Fruit fly (Drosophila melanogaster) whole organism, wandering third instar larva: ENCODE measurements around the gene Cog2.

Source experiments
- Abd-B ChIP-seq: fragments of >200 bp; optimal IDR thresholded peaks from 2 replicates; lab custom pipeline; 2017; ENCODE audit warnings: missing biosample characterization, missing genetic modification characterization
- CG32264 ChIP-seq: fragments of 200-800 bp; sonication (Bioruptor generic); optimal IDR thresholded peaks from 2 replicates; lab custom pipeline; 2016; ENCODE audit warnings: missing biosample characterization, missing genetic modification characterization
- CG9705 ChIP-seq: fragments of 200-800 bp; sonication (Bioruptor generic); optimal IDR thresholded peaks from 2 replicates; lab custom pipeline; 2018; ENCODE audit warnings: missing biosample characterization, mild to moderate bottlenecking, missing genetic modification characterization
- CrebA ChIP-seq: fragments of 200-800 bp; sonication (Bioruptor generic); optimal IDR thresholded peaks from 2 replicates; lab custom pipeline; 2016; ENCODE audit warnings: missing biosample characterization, mild to moderate bottlenecking, missing genetic modification characterization, borderline replicate concordance
- Dfd ChIP-seq: fragments of >200 bp; optimal IDR thresholded peaks from 2 replicates; lab custom pipeline; 2017; ENCODE audit warnings: missing biosample characterization, missing genetic modification characterization
- Dif ChIP-seq: fragments of 200-275, 200-300 bp; sonication (Bioruptor generic); optimal IDR thresholded peaks from 2 replicates; lab custom pipeline; 2018; ENCODE audit warnings: missing biosample characterization, missing genetic modification characterization; ENCODE audit not compliant: partially characterized antibody
- GATAd ChIP-seq: sonication (Bioruptor generic); optimal IDR thresholded peaks from 2 replicates; lab custom pipeline; 2016; ENCODE audit warnings: missing biosample characterization, missing genetic modification characterization
- HLH106 ChIP-seq: fragments of 200-800 bp; optimal IDR thresholded peaks from 3 replicates; lab custom pipeline; 2019; ENCODE audit warnings: missing biosample characterization, mild to moderate bottlenecking, missing genetic modification characterization, moderate library complexity
- Hnf4 ChIP-seq: fragments of 200-800 bp; sonication (Bioruptor generic); optimal IDR thresholded peaks from 2 replicates; lab custom pipeline; 2016; ENCODE audit warnings: missing biosample characterization, mild to moderate bottlenecking, missing genetic modification characterization
- Hr78 ChIP-seq: fragments of >200 bp; optimal IDR thresholded peaks from 2 replicates; lab custom pipeline; 2017; ENCODE audit warnings: missing biosample characterization, missing genetic modification characterization
- Hr83 ChIP-seq: fragments of 200-300 bp; sonication (Bioruptor generic); optimal IDR thresholded peaks from 2 replicates; lab custom pipeline; 2016; ENCODE audit warnings: missing biosample characterization, mild to moderate bottlenecking, missing genetic modification characterization, moderate library complexity; ENCODE audit not compliant: poor library complexity, severe bottlenecking
- Jra ChIP-seq: sonication (Bioruptor generic); optimal IDR thresholded peaks from 2 replicates; lab custom pipeline; 2016; ENCODE audit warnings: missing biosample characterization, missing genetic modification characterization
- OdsH ChIP-seq: fragments of 200-800 bp; sonication (Bioruptor generic); optimal IDR thresholded peaks from 2 replicates; lab custom pipeline; 2016; ENCODE audit warnings: missing biosample characterization, mild to moderate bottlenecking, missing genetic modification characterization
- Sp1 ChIP-seq: fragments of 200-800 bp; sonication (Bioruptor generic); optimal IDR thresholded peaks from 3 replicates; lab custom pipeline; 2019; ENCODE audit warnings: missing biosample characterization, mild to moderate bottlenecking, missing genetic modification characterization, moderate library complexity
- Vsx2 ChIP-seq: fragments of 200-300, 225-300 bp; sonication (Bioruptor generic); optimal IDR thresholded peaks from 2 replicates; lab custom pipeline; 2018; ENCODE audit warnings: missing biosample characterization, missing genetic modification characterization; ENCODE audit not compliant: partially characterized antibody
- br ChIP-seq: fragments of 200-800 bp; sonication (Bioruptor generic); optimal IDR thresholded peaks from 2 replicates; lab custom pipeline; 2016; ENCODE audit warnings: missing biosample characterization, missing genetic modification characterization
- brk ChIP-seq: fragments of 200-800 bp; sonication (Bioruptor generic); optimal IDR thresholded peaks from 2 replicates; lab custom pipeline; 2016; ENCODE audit warnings: missing biosample characterization, mild to moderate bottlenecking, missing genetic modification characterization
- dl ChIP-seq, 2 experiments: fragments of 175-275, 200-275 bp in 1 of 2; fragments of 200-275 bp in 1 of 2; sonication (Bioruptor generic); optimal IDR thresholded peaks; lab custom pipeline; 2018; ENCODE audit warnings: mild to moderate bottlenecking in 2 of 2, missing biosample characterization in 2 of 2, missing genetic modification characterization in 2 of 2, moderate library complexity in 2 of 2; ENCODE audit not compliant: partially characterized antibody in 2 of 2, insufficient read depth in 1 of 2
- dmrt93B ChIP-seq: fragments of 200-800 bp; sonication (Bioruptor generic); optimal IDR thresholded peaks from 2 replicates; lab custom pipeline; 2018; ENCODE audit warnings: missing biosample characterization, mild to moderate bottlenecking, missing genetic modification characterization
- dsf ChIP-seq: sonication (Bioruptor generic); optimal IDR thresholded peaks from 2 replicates; lab custom pipeline; 2016; ENCODE audit warnings: missing biosample characterization, missing genetic modification characterization, borderline replicate concordance
- ey ChIP-seq: fragments of 200-800 bp; sonication (Bioruptor generic); optimal IDR thresholded peaks from 2 replicates; lab custom pipeline; 2016; ENCODE audit warnings: missing biosample characterization, missing genetic modification characterization
- foxo ChIP-seq, 2 experiments: fragments of 200-800 bp; sonication (Bioruptor generic); optimal IDR thresholded peaks; 2 replicates in 1 of 2; 3 replicates in 1 of 2; lab custom pipeline; 2016 to 2017; ENCODE audit warnings: missing biosample characterization in 2 of 2, missing genetic modification characterization in 2 of 2
- lola ChIP-seq: fragments of >200 bp; optimal IDR thresholded peaks from 2 replicates; lab custom pipeline; 2017; ENCODE audit warnings: missing biosample characterization, missing genetic modification characterization
- pan ChIP-seq: fragments of >200 bp; optimal IDR thresholded peaks from 2 replicates; lab custom pipeline; 2017
- psq ChIP-seq: fragments of 200-800 bp; sonication (Bioruptor generic); optimal IDR thresholded peaks from 3 replicates; lab custom pipeline; 2017; ENCODE audit warnings: missing biosample characterization, mild to moderate bottlenecking, missing genetic modification characterization, moderate library complexity
- rgr ChIP-seq: fragments of 200-800 bp; sonication (Bioruptor generic); optimal IDR thresholded peaks from 3 replicates; lab custom pipeline; 2016; ENCODE audit warnings: missing biosample characterization, mild to moderate bottlenecking, missing genetic modification characterization
- sage ChIP-seq: fragments of 200-800 bp; sonication (Bioruptor generic); optimal IDR thresholded peaks from 2 replicates; lab custom pipeline; 2016; ENCODE audit warnings: missing biosample characterization, mild to moderate bottlenecking, missing genetic modification characterization
- tai ChIP-seq: sonication (Bioruptor generic); optimal IDR thresholded peaks from 2 replicates; lab custom pipeline; 2016; ENCODE audit warnings: missing biosample characterization, missing genetic modification characterization
- usp ChIP-seq: fragments of >200 bp; optimal IDR thresholded peaks from 2 replicates; lab custom pipeline; 2017; ENCODE audit warnings: missing biosample characterization, missing genetic modification characterization
- woc ChIP-seq: sonication (Bioruptor generic); optimal IDR thresholded peaks from 2 replicates; lab custom pipeline; 2016; ENCODE audit warnings: missing biosample characterization, mild to moderate bottlenecking, missing genetic modification characterization

Gene Cog2

dm6 chr3R:15402654-15403053 lies 41.2 kb upstream of the Cog2 start:
- TF ChIP-seq CG9705 (GFP tag; lab: Kevin White, UChicago): no peak
- TF ChIP-seq psq (GFP tag; lab: Kevin White, UChicago): no peak
- no peak for TF ChIP-seq Vsx2 (GFP tag; lab: Kevin White, UChicago)
- TF ChIP-seq usp: no peak

dm6 chr3R:15393206-15393805 lies 31.8 kb upstream of the Cog2 start:
- TF ChIP-seq Hr83 (GFP tag; lab: Kevin White, UChicago) (no peak), Jra (GFP tag; lab: Kevin White, UChicago) (no peak), rgr (GFP tag; lab: Kevin White, UChicago) (no peak), Dfd (GFP tag; lab: Kevin White, UChicago) (peak; percentile 99)
- TF ChIP-seq, all 38 proteins: peak for 1

dm6 chr3R:15382851-15383250 lies 21.4 kb upstream of the Cog2 start, which contains the start of gene h-cup:
Gene h-cup (minus strand): TSS chr3R:15382951.
- TF ChIP-seq CrebA (GFP tag; lab: Kevin White, UChicago): no peak
- TF ChIP-seq tai: no peak
- no peak for TF ChIP-seq CG32264
- no peak for TF ChIP-seq Hr78 (GFP tag; lab: Kevin White, UChicago)
- TF ChIP-seq Sp1 (GFP tag; lab: Kevin White, UChicago): no peak
- TF ChIP-seq Vsx2 (GFP tag; lab: Kevin White, UChicago): no peak

- TF ChIP-seq CG9705 (GFP tag; lab: Kevin White, UChicago): no peak
- TF ChIP-seq usp: no peak
- no peak for TF ChIP-seq CG32264
- TF ChIP-seq, all 38 proteins: peak for 0
These were observed 17.6 kb upstream of the Cog2 start for dm6 chr3R:15379071-15379470.

- no peak for TF ChIP-seq CG32264
- no peak for TF ChIP-seq OdsH (GFP tag; lab: Kevin White, UChicago)
- no peak for TF ChIP-seq brk (GFP tag; lab: Kevin White, UChicago)
- no peak for TF ChIP-seq lola
- TF ChIP-seq Abd-B (GFP tag; lab: Kevin White, UChicago): no peak
- TF ChIP-seq br (GFP tag; lab: Kevin White, UChicago): no peak
- no peak for TF ChIP-seq dmrt93B (GFP tag; lab: Kevin White, UChicago)
- no peak for TF ChIP-seq Hr78 (GFP tag; lab: Kevin White, UChicago)
- TF ChIP-seq woc (GFP tag; lab: Kevin White, UChicago): no peak
- TF ChIP-seq Dfd (GFP tag; lab: Kevin White, UChicago): no peak
- no peak for TF ChIP-seq usp
- no peak for TF ChIP-seq pan (lab: Kevin White, UChicago)
- no peak for TF ChIP-seq Hnf4 (GFP tag; lab: Kevin White, UChicago)
- TF ChIP-seq Sp1 (GFP tag; lab: Kevin White, UChicago): no peak
- no peak for TF ChIP-seq foxo (GFP tag; optimal IDR thresholded peaks at IDR 0.05; lab: Kevin White, UChicago)
- TF ChIP-seq GATAd (GFP tag; lab: Kevin White, UChicago): no peak
- no peak for TF ChIP-seq dl (GFP tag; optimal IDR thresholded peaks at IDR 0.05; lab: Kevin White, UChicago; ENCODE audit: insufficient read depth in 1 of 2, partially characterized antibody in 2 of 2)
- TF ChIP-seq psq (GFP tag; lab: Kevin White, UChicago): no peak
These were observed 14.0 kb upstream of the Cog2 start for dm6 chr3R:15375470-15375869.

dm6 chr3R:15374397-15374796 lies 12.9 kb upstream of the Cog2 start, which contains the start of gene Rbp:
Gene Rbp (plus strand): TSS chr3R:15374635.
- TF ChIP-seq Dif (peak; percentile 21), sage (GFP tag; lab: Kevin White, UChicago) (no peak), Jra (GFP tag; lab: Kevin White, UChicago) (no peak), dl (GFP tag; optimal IDR thresholded peaks at IDR 0.05; lab: Kevin White, UChicago; ENCODE audit: insufficient read depth in 1 of 2, partially characterized antibody in 2 of 2) (no peak), dsf (no peak), Hr83 (GFP tag; lab: Kevin White, UChicago) (no peak), rgr (GFP tag; lab: Kevin White, UChicago) (no peak), HLH106 (tag; lab: Kevin White, UChicago) (no peak), ey (GFP tag; lab: Kevin White, UChicago) (no peak)
- TF ChIP-seq, all 38 proteins: peak for 1
